Worm (Caenorhabditis elegans) whole organism, L3 larva: ENCODE data around the gene kdp-1.
A peak's percentile ranks its signal among the peaks of the same experiment; 100 is the strongest.

Experiments
- R02D3.7 ChIP-seq: fragments of 150-350 bp; optimal IDR thresholded peaks from 2 replicates; lab custom pipeline; 2014; ENCODE audit warnings: missing biosample characterization, missing genetic modification characterization
- ZK546.5 ChIP-seq: sonication (generic microtip); optimal IDR thresholded peaks from 2 replicates; lab custom pipeline; 2017; ENCODE audit warnings: missing biosample characterization, missing genetic modification characterization
- aly-2 ChIP-seq: fragments of 150-350 bp; optimal IDR thresholded peaks from 2 replicates; lab custom pipeline; 2014; ENCODE audit warnings: missing biosample characterization, missing genetic modification characterization
- ama-1 ChIP-seq: fragments of 150-350 bp; optimal IDR thresholded peaks from 2 replicates; lab custom pipeline; 2018
- ceh-16 ChIP-seq: sonication (generic microtip); optimal IDR thresholded peaks from 2 replicates; lab custom pipeline; 2017; ENCODE audit warnings: missing biosample characterization, missing genetic modification characterization
- ceh-28 ChIP-seq: fragments of 150-350 bp; optimal IDR thresholded peaks from 2 replicates; lab custom pipeline; 2014; ENCODE audit warnings: missing biosample characterization, missing genetic modification reagents, missing genetic modification characterization
- ceh-82 ChIP-seq: fragments of 150-350 bp; optimal IDR thresholded peaks from 2 replicates; lab custom pipeline; 2014; ENCODE audit warnings: missing biosample characterization, missing genetic modification characterization
- ceh-9 ChIP-seq: sonication (generic microtip); optimal IDR thresholded peaks from 2 replicates; lab custom pipeline; 2018; ENCODE audit warnings: missing biosample characterization, missing genetic modification characterization
- daf-12 ChIP-seq: fragments of 150-350 bp; optimal IDR thresholded peaks from 2 replicates; lab custom pipeline; 2014; ENCODE audit warnings: missing biosample characterization, missing genetic modification reagents, missing genetic modification characterization
- egl-27 ChIP-seq: sonication (generic microtip); optimal IDR thresholded peaks from 4 replicates; lab custom pipeline; 2017; ENCODE audit warnings: missing biosample characterization, missing genetic modification reagents, missing genetic modification characterization
- egl-5 ChIP-seq: fragments of 150-350 bp; optimal IDR thresholded peaks from 2 replicates; lab custom pipeline; 2017; ENCODE audit warnings: missing biosample characterization, missing genetic modification reagents, missing genetic modification characterization, inconsistent platforms
- elt-1 ChIP-seq: fragments of 150-350 bp; optimal IDR thresholded peaks from 2 replicates; lab custom pipeline; 2014; ENCODE audit warnings: missing biosample characterization, missing genetic modification characterization
- elt-2 ChIP-seq: sonication (generic microtip); optimal IDR thresholded peaks from 2 replicates; lab custom pipeline; 2016; ENCODE audit warnings: missing genetic modification reagents, mild to moderate bottlenecking, missing genetic modification characterization, missing compliant biosample characterization
- elt-3 ChIP-seq, 3 experiments: fragments of 150-350 bp in 1 of 3; sonication (generic microtip) in 2 of 3; optimal IDR thresholded peaks; 2 replicates in 2 of 3; 4 replicates in 1 of 3; lab custom pipeline; 2014 to 2017; ENCODE audit warnings: missing biosample characterization in 3 of 3, missing genetic modification characterization in 3 of 3
- eor-1 ChIP-seq, 2 experiments: fragments of 150-350 bp; optimal IDR thresholded peaks; 2 replicates each; lab custom pipeline; 2014 to 2018; ENCODE audit warnings: missing biosample characterization in 2 of 2, missing genetic modification characterization in 2 of 2
- fkh-10 ChIP-seq: sonication (generic microtip); optimal IDR thresholded peaks from 2 replicates; lab custom pipeline; 2017; ENCODE audit warnings: missing biosample characterization, missing genetic modification reagents, missing genetic modification characterization
- fkh-2 ChIP-seq: fragments of 150-350 bp; optimal IDR thresholded peaks from 2 replicates; lab custom pipeline; 2014; ENCODE audit warnings: missing biosample characterization, missing genetic modification reagents, missing genetic modification characterization
- fos-1 ChIP-seq: fragments of 150-350 bp; optimal IDR thresholded peaks from 2 replicates; lab custom pipeline; 2014; ENCODE audit warnings: missing biosample characterization, missing genetic modification characterization
- hmg-11 ChIP-seq: sonication (generic microtip); optimal IDR thresholded peaks from 2 replicates; lab custom pipeline; 2016; ENCODE audit warnings: missing genetic modification characterization, missing compliant biosample characterization
- jun-1 ChIP-seq: fragments of 150-350 bp; optimal IDR thresholded peaks from 2 replicates; lab custom pipeline; 2014; ENCODE audit warnings: missing biosample characterization, missing genetic modification reagents, missing genetic modification characterization
- lin-15B ChIP-seq: fragments of 150-350 bp; optimal IDR thresholded peaks from 2 replicates; lab custom pipeline; 2014; ENCODE audit warnings: missing biosample characterization, missing genetic modification characterization
- lin-39 ChIP-seq: fragments of 150-350 bp; optimal IDR thresholded peaks from 2 replicates; lab custom pipeline; 2018; ENCODE audit warnings: missing biosample characterization, missing genetic modification reagents, missing genetic modification characterization
- lsy-12 ChIP-seq: sonication (generic microtip); optimal IDR thresholded peaks from 2 replicates; lab custom pipeline; 2016; ENCODE audit warnings: mild to moderate bottlenecking, missing genetic modification characterization, missing compliant biosample characterization
- mdl-1 ChIP-seq: fragments of 150-350 bp; optimal IDR thresholded peaks from 2 replicates; lab custom pipeline; 2014; ENCODE audit warnings: missing biosample characterization, missing genetic modification characterization
- mml-1 ChIP-seq: fragments of 150-350 bp; sonication (generic microtip); optimal IDR thresholded peaks from 3 replicates; lab custom pipeline; 2014; ENCODE audit warnings: missing biosample characterization, missing genetic modification characterization
- nfya-1 ChIP-seq: sonication (generic microtip); optimal IDR thresholded peaks from 2 replicates; lab custom pipeline; 2017; ENCODE audit warnings: missing genetic modification characterization, mild to moderate bottlenecking, missing compliant biosample characterization, antibody characterized with exemption, moderate library complexity; ENCODE audit not compliant: insufficient read depth
- nhr-11 ChIP-seq: fragments of 150-350 bp; optimal IDR thresholded peaks from 2 replicates; lab custom pipeline; 2014; ENCODE audit warnings: missing biosample characterization, missing genetic modification characterization
- nhr-12 ChIP-seq: fragments of 150-350 bp; optimal IDR thresholded peaks from 2 replicates; lab custom pipeline; 2014; ENCODE audit warnings: missing biosample characterization, missing genetic modification characterization
- nhr-23 ChIP-seq: fragments of 150-350 bp; optimal IDR thresholded peaks from 2 replicates; lab custom pipeline; 2014; ENCODE audit warnings: missing biosample characterization, missing genetic modification reagents, missing genetic modification characterization
- nhr-237 ChIP-seq: fragments of 150-350 bp; optimal IDR thresholded peaks from 2 replicates; lab custom pipeline; 2014; ENCODE audit warnings: missing biosample characterization, missing genetic modification characterization
- nhr-25 ChIP-seq: sonication (generic microtip); optimal IDR thresholded peaks from 2 replicates; lab custom pipeline; 2017; ENCODE audit warnings: missing biosample characterization, missing genetic modification characterization
- nhr-28 ChIP-seq: fragments of 150-350 bp; optimal IDR thresholded peaks from 2 replicates; lab custom pipeline; 2014; ENCODE audit warnings: missing biosample characterization, missing genetic modification characterization
- nhr-43 ChIP-seq: sonication (generic microtip); optimal IDR thresholded peaks from 2 replicates; lab custom pipeline; 2016; ENCODE audit warnings: mild to moderate bottlenecking, missing genetic modification characterization, missing compliant biosample characterization; ENCODE audit not compliant: poor library complexity, severe bottlenecking
- nhr-67 ChIP-seq: fragments of 150-350 bp; optimal IDR thresholded peaks from 2 replicates; lab custom pipeline; 2014; ENCODE audit warnings: missing biosample characterization, missing genetic modification characterization
- nhr-76 ChIP-seq: fragments of 150-350 bp; sonication (generic microtip); optimal IDR thresholded peaks from 5 replicates; lab custom pipeline; 2014; ENCODE audit warnings: missing biosample characterization, missing genetic modification characterization
- nhr-77 ChIP-seq: fragments of 150-350 bp; optimal IDR thresholded peaks from 2 replicates; lab custom pipeline; 2014; ENCODE audit warnings: missing biosample characterization, missing genetic modification characterization
- pha-4 ChIP-seq: fragments of 150-350 bp; optimal IDR thresholded peaks from 2 replicates; lab custom pipeline; 2014; ENCODE audit warnings: missing biosample characterization, missing genetic modification reagents, missing genetic modification characterization
- pqm-1 ChIP-seq: fragments of 150-350 bp; optimal IDR thresholded peaks from 2 replicates; lab custom pipeline; 2017; ENCODE audit warnings: missing biosample characterization, missing genetic modification characterization, inconsistent platforms
- sea-2 ChIP-seq: fragments of 150-350 bp; sonication (generic microtip); optimal IDR thresholded peaks from 4 replicates; lab custom pipeline; 2014; ENCODE audit warnings: missing biosample characterization, missing genetic modification reagents, missing genetic modification characterization
- skn-1 ChIP-seq: fragments of 150-350 bp; optimal IDR thresholded peaks from 2 replicates; lab custom pipeline; 2014; ENCODE audit warnings: missing biosample characterization, missing genetic modification characterization
- snpc-4 ChIP-seq: fragments of 150-350 bp; optimal IDR thresholded peaks from 2 replicates; lab custom pipeline; 2014; ENCODE audit warnings: missing biosample characterization, missing genetic modification characterization
- tbx-2 ChIP-seq: sonication (generic microtip); optimal IDR thresholded peaks from 2 replicates; lab custom pipeline; 2016; ENCODE audit warnings: mild to moderate bottlenecking, missing genetic modification characterization, missing compliant biosample characterization
- unc-39 ChIP-seq: sonication (generic microtip); optimal IDR thresholded peaks from 4 replicates; lab custom pipeline; 2017; ENCODE audit warnings: missing biosample characterization, missing genetic modification characterization
- unc-62 ChIP-seq: fragments of 150-350 bp; sonication (generic microtip); optimal IDR thresholded peaks from 4 replicates; lab custom pipeline; 2014; ENCODE audit warnings: missing biosample characterization, missing genetic modification reagents, missing genetic modification characterization
- zag-1 ChIP-seq: fragments of 150-350 bp; optimal IDR thresholded peaks from 2 replicates; lab custom pipeline; 2014; ENCODE audit warnings: missing biosample characterization, missing genetic modification characterization
- ztf-11 ChIP-seq: fragments of 150-350 bp; optimal IDR thresholded peaks from 2 replicates; lab custom pipeline; 2014; ENCODE audit warnings: missing biosample characterization, missing genetic modification characterization
- ztf-4 ChIP-seq: fragments of 150-350 bp; optimal IDR thresholded peaks from 2 replicates; lab custom pipeline; 2014; ENCODE audit warnings: missing biosample characterization, missing genetic modification characterization

kdp-1 gene

ce11 chrIV:13318773-13319172, 18.8 kb downstream of the kdp-1 start:
- TF ChIP-seq nhr-28 (no peak), R02D3.7 (tag; lab: Kevin White, UChicago) (peak; percentile 20), zag-1 (tag; lab: Kevin White, UChicago) (no peak), aly-2 (tag; lab: Kevin White, UChicago) (no peak), sea-2 (GFP tag; lab: Kevin White, UChicago) (no peak), ceh-16 (tag; lab: Kevin White, UChicago) (no peak), lsy-12 (tag; lab: Kevin White, UChicago) (peak; percentile 27), nhr-25 (tag; lab: Kevin White, UChicago) (peak; percentile 20), ceh-82 (tag; lab: Kevin White, UChicago) (no peak), jun-1 (tag; lab: Kevin White, UChicago) (peak; percentile 71), tbx-2 (tag; lab: Kevin White, UChicago) (no peak), fkh-2 (no peak), ceh-9 (tag; lab: Kevin White, UChicago) (no peak), snpc-4 (tag; lab: Kevin White, UChicago) (no peak), pqm-1 (peak; percentile 98), eor-1 (tag; optimal IDR thresholded peaks at IDR 0.05; lab: Kevin White, UChicago) (no peak), ama-1 (lab: Kevin White, UChicago) (no peak), ceh-28 (tag; lab: Kevin White, UChicago) (peak; percentile 61), elt-3 (tag; optimal IDR thresholded peaks at IDR 0.05; lab: Kevin White, UChicago) (peak; percentile 36 to 77 (median 50)), egl-27 (tag; lab: Kevin White, UChicago) (no peak), ztf-4 (no peak), nhr-76 (tag; lab: Kevin White, UChicago) (peak; percentile 86), fkh-10 (GFP tag; lab: Kevin White, UChicago) (no peak), pha-4 (tag; lab: Kevin White, UChicago) (peak; percentile 68), egl-5 (tag; lab: Kevin White, UChicago) (no peak), unc-62 (no peak), nhr-43 (peak; percentile 83), elt-2 (tag; lab: Kevin White, UChicago) (peak; percentile 98), hmg-11 (tag; lab: Kevin White, UChicago) (no peak), ZK546.5 (tag; lab: Kevin White, UChicago) (no peak), mml-1 (tag; lab: Kevin White, UChicago) (no peak), nhr-23 (peak; percentile 72), skn-1 (tag; lab: Kevin White, UChicago) (peak; percentile 33), ztf-11 (tag; lab: Kevin White, UChicago) (no peak), nhr-237 (tag; lab: Kevin White, UChicago) (no peak), nhr-77 (tag; lab: Kevin White, UChicago) (no peak), nhr-11 (tag; lab: Kevin White, UChicago) (peak; percentile 13), nhr-67 (tag; lab: Kevin White, UChicago) (no peak), fos-1 (tag; lab: Kevin White, UChicago) (peak; percentile 57), daf-12 (no peak), unc-39 (no peak), nfya-1 (tag; lab: Kevin White, UChicago) (peak; percentile 14), mdl-1 (tag; lab: Kevin White, UChicago) (no peak), elt-1 (tag; lab: Kevin White, UChicago) (no peak), nhr-12 (tag; lab: Kevin White, UChicago) (no peak), lin-15B (tag; lab: Kevin White, UChicago) (no peak), lin-39 (no peak)
